Worm (Caenorhabditis elegans): ENCODE results near the gene K02G10.5.

DNA sequence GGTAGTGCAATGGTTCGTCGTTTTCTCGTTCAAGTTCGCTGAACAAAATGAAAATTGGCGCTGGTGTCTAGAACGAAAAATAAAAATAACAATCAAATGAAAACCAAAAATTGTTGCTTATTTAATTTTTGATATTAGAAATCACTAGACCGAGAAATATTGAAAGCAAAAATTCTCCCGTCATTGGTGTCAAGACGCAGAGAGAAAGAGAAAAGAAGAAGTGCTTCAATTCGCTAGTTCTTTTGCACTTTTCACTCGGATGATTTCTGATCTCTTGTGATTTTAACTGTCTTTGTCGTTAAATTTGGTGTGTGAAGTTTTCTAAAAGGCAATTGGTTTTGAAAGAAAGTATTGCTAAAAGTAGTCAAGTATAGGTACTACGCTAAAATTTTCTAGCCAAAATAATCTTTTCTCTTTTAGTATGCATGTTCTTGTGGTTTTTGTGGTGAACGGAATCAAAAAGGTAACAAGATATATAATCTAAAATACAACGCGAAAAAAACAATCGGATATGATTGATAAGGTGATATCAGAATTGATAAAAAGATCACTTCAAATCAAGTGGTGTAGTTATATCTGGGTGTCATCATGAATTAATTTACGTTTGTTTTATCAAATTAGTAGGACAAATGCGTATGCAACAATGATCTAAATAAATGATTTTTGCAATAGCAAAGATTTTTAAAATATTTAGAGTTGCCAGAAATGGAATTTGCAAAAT, 27.9 kb downstream of the K02G10.5 start:
- TF ChIP-seq him-1 (tag; optimal IDR thresholded peaks at IDR 0.05) (no peak), dao-5 (tag; optimal IDR thresholded peaks at IDR 0.05) (no peak)

All from whole organism, L4/young adult.